Worm (Caenorhabditis elegans): ENCODE data around the gene M02B1.4.

Gene M02B1.4

ce11 chrIV:12865884-12866283 lies 40.8 kb upstream of the M02B1.4 start, which contains the start of gene clec-186:
clec-186 (plus strand) TSS chrIV:12866109.
- TF ChIP-seq bed-2 (GFP tag; IDR thresholded peaks at IDR 0.05) (no peak), nhr-80 (tag; optimal IDR thresholded peaks at IDR 0.05) (peak; percentile 90), dox-1 (GFP tag; IDR thresholded peaks at IDR 0.05) (peak; percentile 53), atf-7 (tag; optimal IDR thresholded peaks at IDR 0.05) (peak; percentile 0), ama-1 (optimal IDR thresholded peaks at IDR 0.05) (no peak), ama-1 (GFP tag; optimal IDR thresholded peaks at IDR 0.05) (no peak), nfya-2 (GFP tag; IDR thresholded peaks at IDR 0.05) (no peak), F55B11.4 (tag; optimal IDR thresholded peaks at IDR 0.05; ENCODE audit: borderline replicate concordance, insufficient read depth) (no peak), nfyb-1 (GFP tag; IDR thresholded peaks at IDR 0.05) (0 out of 2 replicates have a peak, but pooled peaks have one; percentile 24), F52B5.7 (tag; optimal IDR thresholded peaks at IDR 0.05) (no peak), ztf-22 (GFP tag; optimal IDR thresholded peaks at IDR 0.05) (peak; percentile 11)

ce11 chrIV:12859797-12860196 lies 34.7 kb upstream of the M02B1.4 start, which contains the start of gene gcy-18:
gcy-18 (plus strand) TSS chrIV:12860097.
- no peak for TF ChIP-seq F37B4.10 (GFP tag; IDR thresholded peaks at IDR 0.05)
- TF ChIP-seq F57C9.4 (tag; optimal IDR thresholded peaks at IDR 0.05), result no peak
- no peak for TF ChIP-seq fkh-3 (tag; optimal IDR thresholded peaks at IDR 0.05)
- TF ChIP-seq aptf-2 (GFP tag; conservative IDR thresholded peaks at IDR 0.05), result no peak
- TF ChIP-seq nfya-2 (GFP tag; IDR thresholded peaks at IDR 0.05), result no peak
- TF ChIP-seq F22D6.2 (tag; optimal IDR thresholded peaks at IDR 0.05), result no peak
- TF ChIP-seq chd-7 (tag; optimal IDR thresholded peaks at IDR 0.05), result no peak
- no peak for TF ChIP-seq D2030.7 (GFP tag; IDR thresholded peaks at IDR 0.05)
- no peak for TF ChIP-seq nhr-27 (tag; optimal IDR thresholded peaks at IDR 0.05)
- TF ChIP-seq F55B11.4 (tag; optimal IDR thresholded peaks at IDR 0.05; ENCODE audit: borderline replicate concordance, insufficient read depth), result no peak
- no peak for TF ChIP-seq die-1 (tag; optimal IDR thresholded peaks at IDR 0.05)
- TF ChIP-seq F57A8.1 (GFP tag; optimal IDR thresholded peaks at IDR 0.05), result no peak
- no peak for TF ChIP-seq B0336.3 (GFP tag; IDR thresholded peaks at IDR 0.05)
- TF ChIP-seq ztf-26 (tag; optimal IDR thresholded peaks at IDR 0.05), result no peak
- TF ChIP-seq lsy-27 (tag; optimal IDR thresholded peaks at IDR 0.05; ENCODE audit: borderline replicate concordance, insufficient read depth), result no peak
- TF ChIP-seq cebp-2 (GFP tag; IDR thresholded peaks at IDR 0.05), result no peak
- no peak for TF ChIP-seq hsf-1 (GFP tag; IDR thresholded peaks at IDR 0.05)
- TF ChIP-seq ama-1 (optimal IDR thresholded peaks at IDR 0.05), result no peak
- no peak for TF ChIP-seq ama-1 (GFP tag; optimal IDR thresholded peaks at IDR 0.05)
- TF ChIP-seq Y53G8AR.9 (GFP tag; conservative IDR thresholded peaks at IDR 0.05), result no peak

ce11 chrIV:12855248-12855647 lies 30.1 kb upstream of the M02B1.4 start, which contains the start of gene nstp-5:
nstp-5 (plus strand) TSS chrIV:12855548.
- TF ChIP-seq nhr-27 (tag; optimal IDR thresholded peaks at IDR 0.05) (no peak), unc-62 (GFP tag; optimal IDR thresholded peaks at IDR 0.05) (no peak), lin-35 (GFP tag; optimal IDR thresholded peaks at IDR 0.05) (no peak), mel-28 (tag; optimal IDR thresholded peaks at IDR 0.05; ENCODE audit: borderline replicate concordance) (no peak), aptf-3 (GFP tag; IDR thresholded peaks at IDR 0.05) (no peak), B0035.1 (tag; optimal IDR thresholded peaks at IDR 0.05) (no peak), F57A8.1 (GFP tag; optimal IDR thresholded peaks at IDR 0.05) (no peak), somi-1 (GFP tag; optimal IDR thresholded peaks at IDR 0.05) (no peak), tlf-1 (GFP tag; optimal IDR thresholded peaks at IDR 0.05) (no peak), F49E8.2 (tag; optimal IDR thresholded peaks at IDR 0.05; ENCODE audit: insufficient read depth) (no peak), mxl-1 (tag; optimal IDR thresholded peaks at IDR 0.05) (no peak), bed-1 (GFP tag; IDR thresholded peaks at IDR 0.05) (no peak)
